Fruit fly (Drosophila melanogaster): Measurements from ENCODE around the gene CG5653.

Gene CG5653

dm6 chr3L:8978678-8979413 is 12.7 kb upstream of the CG5653 start (continued):
- TF ChIP-seq CG14860 (GFP tag; IDR thresholded peaks at IDR 0.05; ENCODE audit: partially characterized antibody) = 0 out of 3 replicates have a peak, but pooled peaks have one; percentile 36
- TF ChIP-seq CG18764 (GFP tag; optimal IDR thresholded peaks at IDR 0.05) = no peak
- TF ChIP-seq Dip3 (GFP tag; optimal IDR thresholded peaks at IDR 0.05) = no peak
- TF ChIP-seq Sry-β (GFP tag; optimal IDR thresholded peaks at IDR 0.05) = no peak
- no peak for TF ChIP-seq pros (GFP tag; optimal IDR thresholded peaks at IDR 0.05)
- peak; percentile 22 for TF ChIP-seq CG10543 (GFP tag; optimal IDR thresholded peaks at IDR 0.05)
- TF ChIP-seq btn (GFP tag; optimal IDR thresholded peaks at IDR 0.05) = no peak
- no peak for TF ChIP-seq org-1 (GFP tag; optimal IDR thresholded peaks at IDR 0.05)
- peak; percentile 2 for TF ChIP-seq Mes4 (GFP tag; optimal IDR thresholded peaks at IDR 0.05)
- no peak for TF ChIP-seq Optix (GFP tag; IDR thresholded peaks at IDR 0.05)
- no peak for TF ChIP-seq gfzf (GFP tag; optimal IDR thresholded peaks at IDR 0.05)
- no peak for TF ChIP-seq Atf3 (GFP tag; optimal IDR thresholded peaks at IDR 0.05)
- no peak for TF ChIP-seq CG14710 (tag; optimal IDR thresholded peaks at IDR 0.05)
- no peak for TF ChIP-seq CG43689 (GFP tag; IDR thresholded peaks at IDR 0.05)
- TF ChIP-seq sob (GFP tag; IDR thresholded peaks at IDR 0.05) = peak; percentile 21; the same call in 1 of the 2 replicates
- no peak for TF ChIP-seq repo (GFP tag; optimal IDR thresholded peaks at IDR 0.05)
- 0 out of 3 replicates have a peak, but pooled peaks have one; percentile 25 for TF ChIP-seq otp (GFP tag; IDR thresholded peaks at IDR 0.05)
- TF ChIP-seq Meics (GFP tag; optimal IDR thresholded peaks at IDR 0.05) = no peak
- no peak for TF ChIP-seq Neu2 (GFP tag; optimal IDR thresholded peaks at IDR 0.05; ENCODE audit: borderline replicate concordance)
- TF ChIP-seq Opbp (GFP tag; IDR thresholded peaks at IDR 0.05; ENCODE audit: partially characterized antibody) = no peak
- TF ChIP-seq CG6791 (GFP tag; IDR thresholded peaks at IDR 0.05; ENCODE audit: partially characterized antibody) = no peak
- no peak for TF ChIP-seq Fer2 (tag; optimal IDR thresholded peaks at IDR 0.05)
- TF ChIP-seq Rx (GFP tag; IDR thresholded peaks at IDR 0.05) = no peak
- peak in 1 of 2 experiments; percentile 70 for TF ChIP-seq Pdp1 (GFP tag; optimal IDR thresholded peaks at IDR 0.05)
- no peak for TF ChIP-seq ERR (GFP tag; optimal IDR thresholded peaks at IDR 0.05)
- TF ChIP-seq CG10431 (GFP tag; optimal IDR thresholded peaks at IDR 0.05) = no peak
- TF ChIP-seq nmo (GFP tag; optimal IDR thresholded peaks at IDR 0.05) = peak; percentile 22
- TF ChIP-seq Blimp-1 (GFP tag; optimal IDR thresholded peaks at IDR 0.05) = peak; percentile 21
- TF ChIP-seq Hand (GFP tag; optimal IDR thresholded peaks at IDR 0.05) = no peak
- TF ChIP-seq CG11085 (GFP tag; IDR thresholded peaks at IDR 0.05) = no peak

- TF ChIP-seq CG17186 (GFP tag; optimal IDR thresholded peaks at IDR 0.05) (no peak), phol (tag; optimal IDR thresholded peaks at IDR 0.05) (peak; percentile 80), sima (GFP tag; optimal IDR thresholded peaks at IDR 0.05) (no peak), CG13775 (GFP tag; optimal IDR thresholded peaks at IDR 0.05) (peak; percentile 70), sna (GFP tag; IDR thresholded peaks at IDR 0.05; ENCODE audit: partially characterized antibody) (peak; percentile 75), CG3163 (GFP tag; optimal IDR thresholded peaks at IDR 0.05) (peak; percentile 11), CG12299 (tag; optimal IDR thresholded peaks at IDR 0.05) (no peak), Ada2b (GFP tag; IDR thresholded peaks at IDR 0.05) (no peak), CG11456 (GFP tag; IDR thresholded peaks at IDR 0.05) (no peak), Dip3 (GFP tag; optimal IDR thresholded peaks at IDR 0.05) (peak; percentile 49), CG6854 (GFP tag; optimal IDR thresholded peaks at IDR 0.05) (no peak), CG17912 (GFP tag; optimal IDR thresholded peaks at IDR 0.05) (peak; percentile 26), PHDP (tag; optimal IDR thresholded peaks at IDR 0.05) (peak; percentile 58), lilli (GFP tag; optimal IDR thresholded peaks at IDR 0.05) (peak; percentile 75), bowl (GFP tag; IDR thresholded peaks at IDR 0.05) (no peak), CG3065 (GFP tag; optimal IDR thresholded peaks at IDR 0.05) (no peak), CG2202 (tag; optimal IDR thresholded peaks at IDR 0.05) (no peak), CG14441 (GFP tag; IDR thresholded peaks at IDR 0.05) (no peak), Sry-β (GFP tag; optimal IDR thresholded peaks at IDR 0.05) (peak; percentile 76)
Observed at dm6 chr3L:8974478-8975477, 8.6 kb upstream of the CG5653 start, which contains the start of the genes pix and Srp68. pix (minus strand) TSS chr3L:8974765. Srp68 (plus strand) TSS chr3L:8975046.
